Fruit fly (Drosophila melanogaster) whole organism, embryonic: ENCODE measurements around the gene slmb.
A peak's percentile ranks its signal among the peaks of the same experiment; 100 is the strongest.

Experiments
- Bdp1 ChIP-seq: fragments of 200-800 bp; sonication (Bioruptor generic); optimal IDR thresholded peaks from 3 replicates; lab custom pipeline; 2016; ENCODE audit warnings: missing biosample characterization, missing genetic modification characterization
- CG1024 ChIP-seq: fragments of 200-800 bp; sonication (Bioruptor generic); IDR thresholded peaks from 2 replicates; pipeline ENCODE4 v1.3.6; 2022; ENCODE audit warnings: missing biosample characterization, missing genetic modification characterization
- CG10321 ChIP-seq: fragments of 200-800 bp; sonication (Bioruptor generic); IDR thresholded peaks from 2 replicates; pipeline ENCODE4 v1.3.6; 2022; ENCODE audit warnings: missing biosample characterization, missing genetic modification characterization
- CG10462 ChIP-seq: fragments of 200-800 bp; sonication (Bioruptor generic); optimal IDR thresholded peaks from 2 replicates; lab custom pipeline; 2016; ENCODE audit warnings: missing biosample characterization, missing genetic modification characterization
- CG10654 ChIP-seq: fragments of 200-800 bp; sonication (Bioruptor generic); optimal IDR thresholded peaks from 2 replicates; lab custom pipeline; 2016; ENCODE audit warnings: missing biosample characterization, missing genetic modification characterization
- CG12659 ChIP-seq: fragments of 200-800 bp; sonication (Bioruptor generic); optimal IDR thresholded peaks from 3 replicates; lab custom pipeline; 2017; ENCODE audit warnings: mild to moderate bottlenecking, missing biosample characterization, missing genetic modification reagents, missing genetic modification characterization
- CG13424 ChIP-seq: fragments of 200-800 bp; sonication (Bioruptor generic); optimal IDR thresholded peaks from 2 replicates; lab custom pipeline; 2019; ENCODE audit warnings: missing biosample characterization, mild to moderate bottlenecking, missing genetic modification characterization, moderate library complexity
- CG15073 ChIP-seq: fragments of 200-800 bp; sonication (Bioruptor generic); optimal IDR thresholded peaks from 2 replicates; lab custom pipeline; 2016; ENCODE audit warnings: missing biosample characterization, missing genetic modification characterization
- CG1602 ChIP-seq: fragments of 200-800 bp; sonication (Bioruptor generic); optimal IDR thresholded peaks from 3 replicates; lab custom pipeline; 2016; ENCODE audit warnings: missing biosample characterization, missing genetic modification characterization
- CG17385 ChIP-seq: fragments of 200-800 bp; sonication (Bioruptor generic); optimal IDR thresholded peaks from 3 replicates; lab custom pipeline; 2018; ENCODE audit warnings: missing biosample characterization, mild to moderate bottlenecking, missing genetic modification characterization
- CG18476 ChIP-seq: fragments of 200-800 bp; sonication (Bioruptor generic); optimal IDR thresholded peaks from 2 replicates; lab custom pipeline; 2016; ENCODE audit warnings: missing biosample characterization, mild to moderate bottlenecking, missing genetic modification characterization
- CG3065 ChIP-seq: fragments of 200-800 bp; sonication (Bioruptor generic); optimal IDR thresholded peaks from 2 replicates; lab custom pipeline; 2016; ENCODE audit warnings: missing biosample characterization, missing genetic modification characterization
- CG3838 ChIP-seq: fragments of 200-800 bp; sonication (Bioruptor generic); optimal IDR thresholded peaks from 3 replicates; lab custom pipeline; 2016; ENCODE audit warnings: missing biosample characterization, missing genetic modification characterization
- CG3995 ChIP-seq: fragments of 200-800 bp; sonication (Bioruptor generic); optimal IDR thresholded peaks from 3 replicates; lab custom pipeline; 2016; ENCODE audit warnings: missing biosample characterization, missing genetic modification characterization
- CG4730 ChIP-seq: fragments of 200-800 bp; sonication (Bioruptor generic); IDR thresholded peaks from 2 replicates; pipeline ENCODE4 v1.3.6; 2022; ENCODE audit warnings: missing biosample characterization, missing genetic modification characterization
- CG4854 ChIP-seq: fragments of 200-800 bp; sonication (Bioruptor generic); optimal IDR thresholded peaks from 2 replicates; lab custom pipeline; 2016; ENCODE audit warnings: missing biosample characterization, missing genetic modification characterization, inconsistent platforms
- CG6813 ChIP-seq: fragments of 200-800 bp; sonication (Bioruptor generic); optimal IDR thresholded peaks from 2 replicates; lab custom pipeline; 2017; ENCODE audit warnings: missing biosample characterization, missing genetic modification characterization, mild to moderate bottlenecking, moderate library complexity, missing genetic modification reagents
- CG7963 ChIP-seq: fragments of 200-800 bp; sonication (Bioruptor generic); IDR thresholded peaks from 3 replicates; pipeline ENCODE4 v1.3.6; 2022; ENCODE audit warnings: missing biosample characterization, missing genetic modification characterization; ENCODE audit not compliant: partially characterized antibody
- CG8089 ChIP-seq: fragments of 200-800 bp; sonication (Bioruptor generic); optimal IDR thresholded peaks from 3 replicates; lab custom pipeline; 2016; ENCODE audit warnings: missing biosample characterization, missing genetic modification characterization
- CG8388 ChIP-seq: fragments of 200-800 bp; sonication (Bioruptor generic); optimal IDR thresholded peaks from 2 replicates; lab custom pipeline; 2019; ENCODE audit warnings: missing biosample characterization, mild to moderate bottlenecking, missing genetic modification characterization, moderate library complexity
- CG9876 ChIP-seq: fragments of 200-800 bp; sonication (Bioruptor generic); optimal IDR thresholded peaks from 2 replicates; lab custom pipeline; 2016; ENCODE audit warnings: missing biosample characterization, missing genetic modification characterization
- D ChIP-seq, 2 experiments: fragments of 200-800 bp in 1 of 2; fragments of >200 bp in 1 of 2; sonication (Bioruptor generic) in 1 of 2; optimal IDR thresholded peaks; 2 replicates in 1 of 2; 3 replicates in 1 of 2; lab custom pipeline; 2017; ENCODE audit warnings: mild to moderate bottlenecking in 1 of 2, missing biosample characterization in 1 of 2, missing genetic modification characterization in 1 of 2, missing genetic modification reagents in 1 of 2
- D19A ChIP-seq: fragments of 200-800 bp; optimal IDR thresholded peaks from 3 replicates; lab custom pipeline; 2019; ENCODE audit warnings: missing biosample characterization, mild to moderate bottlenecking, missing genetic modification characterization, moderate library complexity
- Dll ChIP-seq: fragments of 200-800 bp; sonication (Bioruptor generic); IDR thresholded peaks from 4 replicates; pipeline ENCODE4 v1.3.6; 2022; ENCODE audit warnings: missing biosample characterization, missing genetic modification characterization; ENCODE audit not compliant: partially characterized antibody
- Hand ChIP-seq: fragments of 200-800 bp; sonication (Bioruptor generic); optimal IDR thresholded peaks from 2 replicates; lab custom pipeline; 2017; ENCODE audit warnings: mild to moderate bottlenecking, missing biosample characterization, missing genetic modification reagents, missing genetic modification characterization
- HmgD ChIP-seq: fragments of 200-800 bp; sonication (Bioruptor generic); optimal IDR thresholded peaks from 3 replicates; lab custom pipeline; 2016; ENCODE audit warnings: missing biosample characterization, missing genetic modification characterization
- MBD-R2 ChIP-seq: fragments of 200-800 bp; sonication (Bioruptor generic); IDR thresholded peaks from 2 replicates; pipeline ENCODE4 v1.3.6; 2022; ENCODE audit warnings: missing biosample characterization, missing genetic modification characterization
- NC2α ChIP-seq: fragments of 200-800 bp; sonication (Bioruptor generic); optimal IDR thresholded peaks from 2 replicates; lab custom pipeline; 2016; ENCODE audit warnings: missing biosample characterization, missing genetic modification characterization
- Oaz ChIP-seq: fragments of 200-800 bp; sonication (Bioruptor generic); IDR thresholded peaks from 2 replicates; pipeline ENCODE4 v1.3.6; 2022; ENCODE audit warnings: missing biosample characterization, missing genetic modification characterization
- Opbp ChIP-seq: fragments of 200-800 bp; sonication (Bioruptor generic); IDR thresholded peaks from 3 replicates; pipeline ENCODE4 v1.3.6; 2022; ENCODE audit warnings: missing biosample characterization, missing genetic modification characterization; ENCODE audit not compliant: partially characterized antibody
- PHDP ChIP-seq: fragments of 200-800 bp; sonication (Bioruptor generic); optimal IDR thresholded peaks from 3 replicates; lab custom pipeline; 2018; ENCODE audit warnings: missing biosample characterization, mild to moderate bottlenecking, missing genetic modification characterization, moderate library complexity
- Vsx1 ChIP-seq: fragments of 200-800 bp; sonication (Bioruptor generic); optimal IDR thresholded peaks from 2 replicates; lab custom pipeline; 2017; ENCODE audit warnings: missing biosample characterization, mild to moderate bottlenecking, missing genetic modification characterization, missing genetic modification reagents
- disco-r ChIP-seq: fragments of 200-800 bp; sonication (Bioruptor generic); optimal IDR thresholded peaks from 2 replicates; lab custom pipeline; 2016; ENCODE audit warnings: missing biosample characterization, missing genetic modification characterization
- dpn ChIP-seq, 2 experiments: fragments of 200-800 bp; sonication (Bioruptor generic); optimal IDR thresholded peaks; 3 replicates each; lab custom pipeline; 2016; ENCODE audit warnings: missing biosample characterization in 2 of 2, missing genetic modification characterization in 2 of 2
- eyg ChIP-seq: fragments of 200-800 bp; sonication (Bioruptor generic); optimal IDR thresholded peaks from 3 replicates; lab custom pipeline; 2016; ENCODE audit warnings: missing biosample characterization, missing genetic modification characterization
- fru ChIP-seq: fragments of >200 bp; optimal IDR thresholded peaks from 2 replicates; lab custom pipeline; 2017
- ftz-f1 ChIP-seq: fragments of 200-800 bp; sonication (Bioruptor generic); optimal IDR thresholded peaks from 2 replicates; lab custom pipeline; 2016; ENCODE audit warnings: missing biosample characterization, missing genetic modification characterization
- gfzf ChIP-seq: fragments of 200-800 bp; sonication (Bioruptor generic); optimal IDR thresholded peaks from 2 replicates; lab custom pipeline; 2016; ENCODE audit warnings: missing biosample characterization, mild to moderate bottlenecking, missing genetic modification characterization, moderate library complexity
- grau ChIP-seq: fragments of 200-800 bp; optimal IDR thresholded peaks from 3 replicates; lab custom pipeline; 2019; ENCODE audit warnings: missing biosample characterization, mild to moderate bottlenecking, missing genetic modification characterization, moderate library complexity
- her ChIP-seq: fragments of 200-800 bp; sonication (Bioruptor generic); optimal IDR thresholded peaks from 2 replicates; lab custom pipeline; 2016; ENCODE audit warnings: missing biosample characterization, missing genetic modification characterization
- hkb ChIP-seq, 2 experiments: fragments of 200-800 bp in 1 of 2; fragments of >200 bp in 1 of 2; sonication (Bioruptor generic) in 1 of 2; IDR thresholded peaks in 1 of 2; optimal IDR thresholded peaks in 1 of 2; 2 replicates each; pipeline versions ENCODE4 v1.3.6 to Lab custom; 2017 to 2022; ENCODE audit warnings: missing biosample characterization in 1 of 2, missing genetic modification characterization in 1 of 2
- hth ChIP-seq: fragments of >200 bp; optimal IDR thresholded peaks from 2 replicates; lab custom pipeline; 2017; ENCODE audit warnings: inconsistent platforms
- mam ChIP-seq: fragments of 200-800 bp; sonication (Bioruptor generic); optimal IDR thresholded peaks from 3 replicates; lab custom pipeline; 2016; ENCODE audit warnings: missing biosample characterization, missing genetic modification characterization
- mld ChIP-seq: fragments of 200-800 bp; sonication (Bioruptor generic); IDR thresholded peaks from 3 replicates; pipeline ENCODE4 v1.3.6; 2022; ENCODE audit warnings: missing biosample characterization, missing genetic modification characterization; ENCODE audit not compliant: partially characterized antibody
- phol ChIP-seq: fragments of 200-800 bp; sonication (Bioruptor generic); optimal IDR thresholded peaks from 3 replicates; lab custom pipeline; 2018; ENCODE audit warnings: missing biosample characterization, mild to moderate bottlenecking, missing genetic modification characterization, moderate library complexity
- slou ChIP-seq: fragments of 200-800 bp; sonication (Bioruptor generic); optimal IDR thresholded peaks from 3 replicates; lab custom pipeline; 2016; ENCODE audit warnings: missing biosample characterization, missing genetic modification characterization
- sr ChIP-seq: fragments of 200-800 bp; sonication (Bioruptor generic); IDR thresholded peaks from 3 replicates; pipeline ENCODE4 v1.3.6; 2022; ENCODE audit warnings: missing biosample characterization, missing genetic modification characterization
- trem ChIP-seq: fragments of 200-800 bp; optimal IDR thresholded peaks from 3 replicates; lab custom pipeline; 2019; ENCODE audit warnings: missing biosample characterization, mild to moderate bottlenecking, missing genetic modification characterization, moderate library complexity
- ttk ChIP-seq: fragments of 200-800 bp; sonication (Bioruptor generic); IDR thresholded peaks from 2 replicates; pipeline ENCODE4 v2.1.2; 2022; ENCODE audit warnings: missing biosample characterization, missing genetic modification characterization
- wdn ChIP-seq: fragments of 200-800 bp; sonication (Bioruptor generic); IDR thresholded peaks from 2 replicates; pipeline ENCODE4 v1.3.6; 2022; ENCODE audit warnings: missing biosample characterization, missing genetic modification characterization
- zfh2 ChIP-seq: fragments of 200-800 bp; sonication (Bioruptor generic); optimal IDR thresholded peaks from 2 replicates; lab custom pipeline; 2016; ENCODE audit warnings: missing biosample characterization, missing genetic modification characterization

slmb gene

DNA sequence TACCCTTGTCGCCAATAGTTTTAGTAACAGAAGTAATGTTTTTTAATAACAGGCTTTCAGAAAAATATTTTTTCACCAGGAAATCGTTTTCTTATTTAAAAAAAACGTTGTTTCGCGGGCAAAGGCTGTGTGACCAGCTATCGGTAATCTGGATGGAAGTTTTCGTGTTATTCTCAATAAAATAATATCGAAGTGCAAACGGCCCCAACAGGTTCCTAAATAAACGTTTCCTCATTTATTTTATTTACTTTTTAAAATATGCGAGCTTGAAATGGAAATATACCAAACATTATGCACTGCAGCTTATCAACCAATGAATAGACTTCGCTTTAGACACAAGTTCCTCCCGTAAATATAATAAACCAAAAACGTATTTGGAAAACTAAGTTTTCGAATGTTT lies 2.8 kb upstream of the slmb start, which contains the start of gene Ice2 (continued):
- peak; percentile 75 for TF ChIP-seq gfzf (GFP tag; lab: Kevin White, UChicago)
- no peak for TF ChIP-seq dpn (GFP tag; optimal IDR thresholded peaks at IDR 0.05; lab: Kevin White, UChicago)
- peak; percentile 29 for TF ChIP-seq CG12659
- no peak for TF ChIP-seq ttk
- no peak for TF ChIP-seq CG4730 (GFP tag; lab: Robert Waterston, UW)
- TF ChIP-seq Oaz (GFP tag; lab: Robert Waterston, UW), result no peak
- TF ChIP-seq CG3838 (GFP tag; lab: Kevin White, UChicago), result no peak
- TF ChIP-seq Opbp, result peak; percentile 62
- no peak for TF ChIP-seq mam (GFP tag; lab: Kevin White, UChicago)
- TF ChIP-seq CG1024, result no peak
- no peak for TF ChIP-seq grau (tag; lab: Kevin White, UChicago)
- TF ChIP-seq CG7963 (GFP tag; lab: Robert Waterston, UW), result no peak
- TF ChIP-seq CG18476, result no peak
- no peak for TF ChIP-seq fru (lab: Kevin White, UChicago)
- TF ChIP-seq CG6813, result no peak
- peak; percentile 42; the same call in 1 of the 4 replicates for TF ChIP-seq Dll
- TF ChIP-seq phol (tag; lab: Kevin White, UChicago), result peak; percentile 41
- no peak for TF ChIP-seq CG3995 (GFP tag; lab: Kevin White, UChicago)
- no peak for TF ChIP-seq Bdp1 (GFP tag; lab: Kevin White, UChicago)
- TF ChIP-seq her (GFP tag; lab: Kevin White, UChicago), result no peak
- no peak for TF ChIP-seq slou (GFP tag; lab: Kevin White, UChicago)
- TF ChIP-seq PHDP (tag; lab: Kevin White, UChicago), result peak; percentile 10
- TF ChIP-seq CG17385, result no peak
- TF ChIP-seq wdn, result no peak
- no peak for TF ChIP-seq HmgD (GFP tag; lab: Kevin White, UChicago)
- TF ChIP-seq CG1602 (GFP tag; lab: Kevin White, UChicago), result no peak
- no peak for TF ChIP-seq Vsx1 (GFP tag; lab: Kevin White, UChicago)
- no peak for TF ChIP-seq CG10654
- no peak for TF ChIP-seq D19A
- no peak for TF ChIP-seq hkb (optimal IDR thresholded peaks at IDR 0.05; lab: Kevin White, UChicago)
- TF ChIP-seq hkb (GFP tag; IDR thresholded peaks at IDR 0.05; lab: Robert Waterston, UW), result 0 out of 2 replicates have a peak, but pooled peaks have one; percentile 21
- no peak for TF ChIP-seq mld (GFP tag; lab: Robert Waterston, UW)
- TF ChIP-seq hth (lab: Kevin White, UChicago), result no peak
- no peak for TF ChIP-seq NC2α (GFP tag; lab: Kevin White, UChicago)
- TF ChIP-seq MBD-R2 (GFP tag; lab: Robert Waterston, UW), result peak; percentile 57
- no peak for TF ChIP-seq sr (GFP tag; lab: Robert Waterston, UW)
- no peak for TF ChIP-seq eyg
- TF ChIP-seq zfh2, result no peak
- TF ChIP-seq CG8089, result no peak
- no peak for TF ChIP-seq CG9876 (GFP tag; lab: Kevin White, UChicago)
- TF ChIP-seq CG10321 (GFP tag; lab: Robert Waterston, UW), result no peak
- TF ChIP-seq disco-r, result no peak
- TF ChIP-seq CG4854 (GFP tag; lab: Kevin White, UChicago), result no peak
- TF ChIP-seq D (optimal IDR thresholded peaks at IDR 0.05; lab: Kevin White, UChicago), result no peak
- TF ChIP-seq D (GFP tag; optimal IDR thresholded peaks at IDR 0.05; lab: Kevin White, UChicago), result no peak
- TF ChIP-seq CG15073, result no peak
- TF ChIP-seq CG8388 (GFP tag; lab: Kevin White, UChicago), result no peak
- no peak for TF ChIP-seq CG3065 (GFP tag; lab: Kevin White, UChicago)
- no peak for TF ChIP-seq ftz-f1
- TF ChIP-seq trem (tag; lab: Kevin White, UChicago), result peak; percentile 46
- TF ChIP-seq CG10462 (GFP tag; lab: Kevin White, UChicago), result no peak
- no peak for TF ChIP-seq Hand
- TF ChIP-seq CG13424, result peak; percentile 41
